Fruit fly (Drosophila melanogaster): ENCODE results near the gene eater.

The eater gene

dm6 chr3R:27069810-27070625 lies 29.5 kb downstream of the eater start, which contains the start of gene spz (continued):
- TF ChIP-seq CG14050 (GFP tag; IDR thresholded peaks at IDR 0.05) (no peak), h (optimal IDR thresholded peaks at IDR 0.05) (no peak), Dad (GFP tag; optimal IDR thresholded peaks at IDR 0.05) (no peak), Hr78 (GFP tag; optimal IDR thresholded peaks at IDR 0.05) (peak in 1 of 2 experiments; percentile 4), Mad (GFP tag; optimal IDR thresholded peaks at IDR 0.05) (no peak), C15 (GFP tag; IDR thresholded peaks at IDR 0.05) (no peak), sr (GFP tag; IDR thresholded peaks at IDR 0.05) (no peak), jumu (GFP tag; optimal IDR thresholded peaks at IDR 0.05) (no peak), ash1 (GFP tag; optimal IDR thresholded peaks at IDR 0.05) (no peak), Ets65A (GFP tag) (no peak), CG16815 (GFP tag; optimal IDR thresholded peaks at IDR 0.05) (no peak), croc (GFP tag; conservative IDR thresholded peaks at IDR 0.05) (no peak), CG12769 (tag; optimal IDR thresholded peaks at IDR 0.05) (peak; percentile 79), NFAT (GFP tag; IDR thresholded peaks at IDR 0.05) (no peak), CG9437 (GFP tag; optimal IDR thresholded peaks at IDR 0.05) (no peak), CG13775 (GFP tag; optimal IDR thresholded peaks at IDR 0.05) (no peak), B-H1 (GFP tag; IDR thresholded peaks at IDR 0.05) (no peak), Atf6 (GFP tag; IDR thresholded peaks at IDR 0.05) (no peak; the same call in 1 of the 2 replicates), kah (GFP tag; optimal IDR thresholded peaks at IDR 0.05) (no peak), CG13123 (GFP tag; optimal IDR thresholded peaks at IDR 0.05) (no peak), CG6765 (GFP tag; optimal IDR thresholded peaks at IDR 0.05) (no peak), dati (GFP tag; IDR thresholded peaks at IDR 0.05) (no peak), CG8765 (GFP tag; IDR thresholded peaks at IDR 0.05) (no peak), Rfx (GFP tag; IDR thresholded peaks at IDR 0.05) (no peak), CG4424 (GFP tag; optimal IDR thresholded peaks at IDR 0.05) (no peak), CG14710 (tag; optimal IDR thresholded peaks at IDR 0.05) (no peak), CG7928 (GFP tag; optimal IDR thresholded peaks at IDR 0.05) (no peak), slbo (GFP tag; IDR thresholded peaks at IDR 0.05) (0 out of 2 replicates have a peak, but pooled peaks have one; percentile 4), gro (GFP tag; optimal IDR thresholded peaks at IDR 0.05) (no peak), tap (tag; optimal IDR thresholded peaks at IDR 0.05) (no peak), CG17802 (tag; optimal IDR thresholded peaks at IDR 0.05) (no peak), dmrt11E (tag; optimal IDR thresholded peaks at IDR 0.05) (no peak), stwl (tag; optimal IDR thresholded peaks at IDR 0.05) (no peak), Nf-YC (tag; optimal IDR thresholded peaks at IDR 0.05) (no peak), vnd (GFP tag; IDR thresholded peaks at IDR 0.05; ENCODE audit: partially characterized antibody) (no peak), CG2116 (GFP tag; optimal IDR thresholded peaks at IDR 0.05) (no peak), CG10959 (GFP tag; IDR thresholded peaks at IDR 0.05) (no peak), Bgb (GFP tag; IDR thresholded peaks at IDR 0.05; ENCODE audit: partially characterized antibody) (peak; percentile 25; the same call in 1 of the 2 replicates), bcd (GFP tag; optimal IDR thresholded peaks at IDR 0.05) (peak; percentile 8), CG18476 (GFP tag; optimal IDR thresholded peaks at IDR 0.05) (no peak), oc (tag; optimal IDR thresholded peaks at IDR 0.05) (peak; percentile 37), CG9609 (GFP tag; optimal IDR thresholded peaks at IDR 0.05) (no peak), CG7271 (tag; optimal IDR thresholded peaks at IDR 0.05) (no peak), Ssrp (tag; optimal IDR thresholded peaks at IDR 0.05) (no peak), CG10267 (tag; optimal IDR thresholded peaks at IDR 0.05) (no peak), ac (GFP tag; optimal IDR thresholded peaks at IDR 0.05) (no peak), al (GFP tag; IDR thresholded peaks at IDR 0.05) (0 out of 2 replicates have a peak, but pooled peaks have one; percentile 6), CG3726 (GFP tag; IDR thresholded peaks at IDR 0.05) (no peak), CG18599 (GFP tag; optimal IDR thresholded peaks at IDR 0.05) (peak; percentile 3), twi (tag; optimal IDR thresholded peaks at IDR 0.05) (no peak)
